Worm (Caenorhabditis elegans) whole organism, young adult: ENCODE results near the gene rpb-12.

Source experiments
- C17E4.6 ChIP-seq: fragments of 200-800 bp; sonication (Bioruptor generic); IDR thresholded peaks from 2 replicates; pipeline ENCODE4 v1.3.6; 2022; ENCODE audit warnings: missing genetic modification reagents, missing genetic modification characterization, missing compliant biosample characterization
- D2030.7 ChIP-seq: fragments of 200-800 bp; sonication (Bioruptor generic); IDR thresholded peaks from 2 replicates; pipeline ENCODE4 v1.3.6; 2022; ENCODE audit warnings: missing genetic modification reagents, missing genetic modification characterization, missing compliant biosample characterization
- F55B11.4 ChIP-seq: sonication (generic microtip); optimal IDR thresholded peaks from 2 replicates; lab custom pipeline; 2016; ENCODE audit warnings: missing compliant biosample characterization, missing genetic modification characterization, borderline replicate concordance; ENCODE audit not compliant: insufficient read depth
- Y53F4B.3 ChIP-seq: fragments of 200-800 bp; sonication (Bioruptor generic); IDR thresholded peaks from 2 replicates; pipeline ENCODE4 v1.3.6; 2022; ENCODE audit warnings: missing genetic modification reagents, missing genetic modification characterization, missing compliant biosample characterization
- atf-7 ChIP-seq: sonication (generic microtip); optimal IDR thresholded peaks from 2 replicates; lab custom pipeline; 2017; ENCODE audit warnings: mild to moderate bottlenecking, missing genetic modification characterization, missing compliant biosample characterization
- attf-6 ChIP-seq: fragments of 200-800 bp; sonication (Bioruptor generic); IDR thresholded peaks from 2 replicates; pipeline ENCODE4 v1.3.6; 2022; ENCODE audit warnings: missing genetic modification reagents, missing genetic modification characterization, missing compliant biosample characterization
- bed-1 ChIP-seq: fragments of 200-800 bp; sonication (Bioruptor generic); IDR thresholded peaks from 2 replicates; pipeline ENCODE4 v1.3.6; 2022; ENCODE audit warnings: missing genetic modification reagents, missing genetic modification characterization, missing compliant biosample characterization
- ccch-3 ChIP-seq: fragments of 200-800 bp; sonication (Bioruptor generic); optimal IDR thresholded peaks from 2 replicates; lab custom pipeline; 2018; ENCODE audit warnings: mild to moderate bottlenecking, missing genetic modification characterization, missing compliant biosample characterization
- cebp-1 ChIP-seq, 2 experiments: fragments of 200-800 bp in 1 of 2; sonication (Bioruptor generic) in 1 of 2; sonication (generic microtip) in 1 of 2; IDR thresholded peaks in 1 of 2; optimal IDR thresholded peaks in 1 of 2; 2 replicates each; pipeline versions ENCODE4 v1.3.6 to Lab custom; 2017 to 2022; ENCODE audit warnings: missing compliant biosample characterization in 2 of 2, missing genetic modification characterization in 2 of 2, mild to moderate bottlenecking in 1 of 2, missing genetic modification reagents in 1 of 2, moderate library complexity in 1 of 2
- cebp-2 ChIP-seq: fragments of 200-800 bp; sonication (Bioruptor generic); IDR thresholded peaks from 2 replicates; pipeline ENCODE4 v1.3.6; 2022; ENCODE audit warnings: missing genetic modification characterization, missing compliant biosample characterization
- ceh-79 ChIP-seq: sonication (generic microtip); optimal IDR thresholded peaks from 2 replicates; lab custom pipeline; 2017; ENCODE audit warnings: mild to moderate bottlenecking, missing genetic modification characterization, missing compliant biosample characterization
- dpff-1 ChIP-seq: sonication (generic microtip); optimal IDR thresholded peaks from 2 replicates; lab custom pipeline; 2017; ENCODE audit warnings: mild to moderate bottlenecking, missing genetic modification characterization, missing compliant biosample characterization
- efl-1 ChIP-seq: fragments of 150-350 bp; optimal IDR thresholded peaks from 2 replicates; lab custom pipeline; 2014; ENCODE audit warnings: missing biosample characterization, missing genetic modification reagents, missing genetic modification characterization
- ets-4 ChIP-seq: fragments of 200-800 bp; sonication (Bioruptor generic); optimal IDR thresholded peaks from 2 replicates; lab custom pipeline; 2018; ENCODE audit warnings: mild to moderate bottlenecking, missing genetic modification characterization, missing compliant biosample characterization
- hmg-1.2 ChIP-seq: fragments of 200-800 bp; sonication (Bioruptor generic); IDR thresholded peaks from 2 replicates; pipeline ENCODE4 v1.3.6; 2022; ENCODE audit warnings: missing genetic modification reagents, missing genetic modification characterization, missing compliant biosample characterization
- hmg-20 ChIP-seq: fragments of 200-800 bp; sonication (Bioruptor generic); IDR thresholded peaks from 2 replicates; pipeline ENCODE4 v1.3.6; 2022; ENCODE audit warnings: missing genetic modification reagents, missing genetic modification characterization, missing compliant biosample characterization
- lin-26 ChIP-seq: fragments of 200-800 bp; sonication (Bioruptor generic); IDR thresholded peaks from 2 replicates; pipeline ENCODE4 v1.3.6; 2022; ENCODE audit warnings: missing genetic modification reagents, missing genetic modification characterization, missing compliant biosample characterization
- lin-54 ChIP-seq: fragments of 200-800 bp; sonication (Bioruptor generic); optimal IDR thresholded peaks from 2 replicates; lab custom pipeline; 2018; ENCODE audit warnings: mild to moderate bottlenecking, missing genetic modification characterization, missing compliant biosample characterization
- lsl-1 ChIP-seq: fragments of 200-800 bp; sonication (Bioruptor generic); optimal IDR thresholded peaks from 2 replicates; lab custom pipeline; 2018; ENCODE audit warnings: mild to moderate bottlenecking, missing genetic modification characterization, moderate library complexity, missing compliant biosample characterization
- lsy-27 ChIP-seq: sonication (generic microtip); optimal IDR thresholded peaks from 2 replicates; lab custom pipeline; 2017; ENCODE audit warnings: missing genetic modification characterization, mild to moderate bottlenecking, missing compliant biosample characterization, antibody characterized with exemption, missing genotype, borderline replicate concordance; ENCODE audit not compliant: insufficient read depth
- nhr-120 ChIP-seq: fragments of 200-800 bp; sonication (Bioruptor generic); IDR thresholded peaks from 2 replicates; pipeline ENCODE4 v1.3.6; 2022; ENCODE audit warnings: missing genetic modification characterization, missing compliant biosample characterization
- nhr-80 ChIP-seq: sonication (generic microtip); optimal IDR thresholded peaks from 2 replicates; lab custom pipeline; 2016; ENCODE audit warnings: missing genetic modification characterization, missing compliant biosample characterization
- nhr-90 ChIP-seq: sonication (generic microtip); optimal IDR thresholded peaks from 2 replicates; lab custom pipeline; 2016; ENCODE audit warnings: missing genotype, mild to moderate bottlenecking, missing genetic modification characterization, missing compliant biosample characterization
- repo-1 ChIP-seq: sonication (generic microtip); optimal IDR thresholded peaks from 2 replicates; lab custom pipeline; 2017; ENCODE audit warnings: mild to moderate bottlenecking, missing genetic modification characterization, missing compliant biosample characterization
- rpc-1 ChIP-seq, 2 experiments: fragments of 150-350 bp in 1 of 2; sonication (generic microtip) in 1 of 2; optimal IDR thresholded peaks; 2 replicates each; lab custom pipeline; 2014 to 2018; ENCODE audit warnings: missing biosample characterization in 1 of 2, missing genetic modification characterization in 1 of 2, missing genetic modification reagents in 1 of 2, missing genotype in 1 of 2
- snpc-1.3 ChIP-seq: sonication (generic microtip); optimal IDR thresholded peaks from 2 replicates; lab custom pipeline; 2017; ENCODE audit warnings: missing genetic modification characterization, mild to moderate bottlenecking, missing compliant biosample characterization, antibody characterized with exemption, moderate library complexity, missing genotype, missing genetic modification reagents; ENCODE audit not compliant: insufficient read depth
- tbx-9 ChIP-seq: sonication (generic microtip); optimal IDR thresholded peaks from 2 replicates; lab custom pipeline; 2016; ENCODE audit warnings: borderline replicate concordance, missing genetic modification characterization, inconsistent platforms, missing compliant biosample characterization
- unc-62 ChIP-seq: fragments of 150-350 bp; optimal IDR thresholded peaks from 2 replicates; lab custom pipeline; 2014; ENCODE audit warnings: missing biosample characterization, missing genetic modification reagents, missing genetic modification characterization
- xnd-1 ChIP-seq: sonication (generic microtip); optimal IDR thresholded peaks from 2 replicates; lab custom pipeline; 2016; ENCODE audit warnings: missing genotype, missing genetic modification reagents, missing genetic modification characterization, missing compliant biosample characterization
- ztf-25 ChIP-seq: fragments of 200-800 bp; sonication (Bioruptor generic); IDR thresholded peaks from 2 replicates; pipeline ENCODE4 v1.3.6; 2022; ENCODE audit warnings: missing genetic modification reagents, missing genetic modification characterization, missing compliant biosample characterization
- ztf-28 ChIP-seq: fragments of 200-800 bp; sonication (Bioruptor generic); IDR thresholded peaks from 2 replicates; pipeline ENCODE4 v1.3.6; 2022; ENCODE audit warnings: missing genetic modification reagents, missing genetic modification characterization, missing compliant biosample characterization

The rpb-12 gene

ce11 chrIV:9158969-9159800 is 12.5 kb upstream of the rpb-12 start, which contains the start of gene pcp-3:
pcp-3 (minus strand) TSS chrIV:9159019.
- no peak for TF ChIP-seq F55B11.4
- TF ChIP-seq nhr-80 (tag; lab: Kevin White, UChicago), result peak; percentile 55

ce11 chrIV:9154263-9154662 is 7.6 kb upstream of the rpb-12 start, which contains the start of gene F23B2.10:
F23B2.10 (minus strand) TSS chrIV:9154363.
- no peak for TF ChIP-seq ets-4 (GFP tag; lab: Kevin White, UChicago)
- no peak for TF ChIP-seq lin-54 (GFP tag; lab: Kevin White, UChicago)
- no peak for TF ChIP-seq nhr-90 (tag; lab: Kevin White, UChicago)
- TF ChIP-seq hmg-1.2 (GFP tag; lab: Robert Waterston, UW), result no peak
- no peak for TF ChIP-seq repo-1 (tag; lab: Kevin White, UChicago)
- no peak for TF ChIP-seq bed-1 (GFP tag; lab: Robert Waterston, UW)
- TF ChIP-seq snpc-1.3 (tag; lab: Kevin White, UChicago), result no peak
- TF ChIP-seq dpff-1 (tag; lab: Kevin White, UChicago), result no peak
- TF ChIP-seq Y53F4B.3 (GFP tag; lab: Robert Waterston, UW), result no peak
- TF ChIP-seq xnd-1 (tag; lab: Kevin White, UChicago), result no peak
- no peak for TF ChIP-seq ztf-28
- TF ChIP-seq, all 124 proteins: peak for 0

- no peak for TF ChIP-seq cebp-1 (GFP tag; IDR thresholded peaks at IDR 0.05; lab: Robert Waterston, UW)
- TF ChIP-seq cebp-1 (tag; optimal IDR thresholded peaks at IDR 0.05; lab: Kevin White, UChicago), result no peak
- no peak for TF ChIP-seq lsl-1
- TF ChIP-seq snpc-1.3 (tag; lab: Kevin White, UChicago), result no peak
- no peak for TF ChIP-seq atf-7 (tag; lab: Kevin White, UChicago)
- TF ChIP-seq attf-6 (GFP tag; lab: Robert Waterston, UW), result no peak
- no peak for TF ChIP-seq cebp-2
- no peak for TF ChIP-seq ceh-79 (tag; lab: Kevin White, UChicago)
- TF ChIP-seq C17E4.6 (GFP tag; lab: Robert Waterston, UW), result no peak
- no peak for TF ChIP-seq ztf-25 (GFP tag; lab: Robert Waterston, UW)
- TF ChIP-seq nhr-120 (GFP tag; lab: Robert Waterston, UW), result no peak
- TF ChIP-seq ccch-3 (GFP tag; lab: Kevin White, UChicago), result no peak
- TF ChIP-seq D2030.7 (GFP tag; lab: Robert Waterston, UW), result no peak
- TF ChIP-seq hmg-20 (GFP tag; lab: Robert Waterston, UW), result no peak
- TF ChIP-seq efl-1 (GFP tag; lab: Kevin White, UChicago), result no peak
- TF ChIP-seq lin-26 (GFP tag; lab: Robert Waterston, UW), result no peak
These were observed 3.5 kb upstream of the rpb-12 start, which contains the start of gene F23B2.7 for ce11 chrIV:9150175-9150574. F23B2.7 (plus strand) TSS chrIV:9150475.

- TF ChIP-seq lsy-27 (tag; lab: Kevin White, UChicago) (no peak), C17E4.6 (GFP tag; lab: Robert Waterston, UW) (no peak), unc-62 (GFP tag; lab: Kevin White, UChicago) (no peak), tbx-9 (no peak), cebp-1 (GFP tag; IDR thresholded peaks at IDR 0.05; lab: Robert Waterston, UW) (no peak), cebp-1 (tag; optimal IDR thresholded peaks at IDR 0.05; lab: Kevin White, UChicago) (no peak), rpc-1 (optimal IDR thresholded peaks at IDR 0.05; lab: Kevin White, UChicago) (no peak), rpc-1 (tag; optimal IDR thresholded peaks at IDR 0.05; lab: Kevin White, UChicago) (no peak)
These were observed 558 bp downstream of the rpb-12 start, which contains the start of gene daf-10 for ce11 chrIV:9146111-9146510. daf-10 (minus strand) TSS chrIV:9146211.
